Worm (Caenorhabditis elegans) whole organism, midembryonic: ENCODE measurements around the gene srx-32.

Experiments
- cog-1 ChIP-seq: sonication (generic microtip); optimal IDR thresholded peaks from 2 replicates; lab custom pipeline; 2016; ENCODE audit warnings: missing genetic modification characterization, missing compliant biosample characterization
- flt-1 ChIP-seq: fragments of 200-800 bp; sonication (Bioruptor generic); IDR thresholded peaks from 2 replicates; pipeline ENCODE4 v1.3.6; 2022; ENCODE audit warnings: missing genetic modification characterization, missing compliant biosample characterization
- med-1 ChIP-seq: sonication (generic microtip); optimal IDR thresholded peaks from 2 replicates; lab custom pipeline; 2017; ENCODE audit warnings: missing genetic modification characterization, mild to moderate bottlenecking, missing compliant biosample characterization, antibody characterized with exemption, missing genetic modification reagents; ENCODE audit not compliant: insufficient read depth
- ref-1 ChIP-seq: fragments of 200-800 bp; sonication (Bioruptor generic); conservative IDR thresholded peaks from 2 replicates; pipeline ENCODE4 v1.3.6; 2022; ENCODE audit warnings: missing genetic modification reagents, missing genetic modification characterization, missing compliant biosample characterization
- tab-1 ChIP-seq: fragments of 200-800 bp; sonication (Bioruptor generic); IDR thresholded peaks from 2 replicates; pipeline ENCODE4 v1.3.6; 2022; ENCODE audit warnings: missing genetic modification characterization, missing compliant biosample characterization
- ztf-23 ChIP-seq: fragments of 200-800 bp; sonication (Bioruptor generic); IDR thresholded peaks from 2 replicates; pipeline ENCODE4 v1.3.6; 2022; ENCODE audit warnings: missing genetic modification reagents, missing genetic modification characterization, missing compliant biosample characterization
- ztf-29 ChIP-seq: fragments of 200-800 bp; sonication (Bioruptor generic); IDR thresholded peaks from 2 replicates; pipeline ENCODE4 v1.3.6; 2022; ENCODE audit warnings: missing genetic modification reagents, missing genetic modification characterization, missing compliant biosample characterization

DNA sequence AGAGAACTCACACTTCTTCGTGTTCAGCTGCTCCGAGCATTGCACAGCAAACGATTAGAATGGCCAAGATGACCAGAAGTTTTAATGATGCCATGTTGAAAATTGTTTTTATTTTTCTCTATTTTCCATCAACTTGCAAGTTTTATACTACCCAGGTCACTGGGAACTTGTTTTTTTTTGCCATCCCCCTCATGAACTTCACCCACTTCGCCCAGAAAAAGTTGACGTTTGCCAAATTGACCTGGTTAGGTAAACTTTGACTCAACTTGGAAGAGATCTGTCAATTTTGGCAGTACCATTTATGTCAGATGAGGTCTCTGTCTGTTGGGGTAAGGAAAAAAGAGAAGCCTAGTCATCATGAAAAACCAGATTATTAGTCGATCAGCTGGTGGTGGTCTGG, 7.4 kb downstream of the srx-32 start, which contains the start of gene R13D11.10:
- TF ChIP-seq ztf-23 (no peak), ref-1 (GFP tag; lab: Robert Waterston, UW) (no peak), tab-1 (GFP tag; lab: Robert Waterston, UW) (no peak), ztf-29 (GFP tag; lab: Robert Waterston, UW) (no peak), flt-1 (GFP tag; lab: Robert Waterston, UW) (no peak), cog-1 (tag; lab: Kevin White, UChicago) (no peak), med-1 (GFP tag; lab: Kevin White, UChicago) (no peak)
